Fruit fly (Drosophila melanogaster): ENCODE data around the gene CG31869.

CG31869 gene

DNA sequence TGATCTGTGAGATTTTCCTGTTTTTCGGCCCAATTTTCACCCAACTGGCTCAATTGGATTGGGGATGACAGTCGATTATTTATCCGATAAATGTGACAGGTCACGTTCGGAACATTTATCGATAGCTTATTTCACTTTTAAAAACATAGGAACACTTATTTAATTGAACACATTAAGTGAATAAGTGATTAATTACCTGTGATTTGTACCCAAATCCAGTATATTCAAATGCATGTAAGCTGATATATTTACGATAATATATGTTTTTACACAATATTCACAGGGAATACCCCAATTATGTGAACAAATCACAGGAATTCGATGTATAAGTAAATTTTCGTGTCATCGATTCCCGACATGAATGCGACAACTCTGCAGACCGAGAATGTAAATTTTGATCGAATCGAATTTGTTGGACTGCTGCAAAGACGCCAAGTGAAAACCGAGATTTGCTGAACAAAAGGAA is 68.5 kb downstream of the CG31869 start, which contains the start of the genes EMC3 and Dpy-30L1 (continued):
- TF ChIP-seq Hr51 (GFP tag; optimal IDR thresholded peaks at IDR 0.05) (peak in 1 of 2 experiments; percentile 30), dan (GFP tag; IDR thresholded peaks at IDR 0.05) (no peak), ash1 (GFP tag; optimal IDR thresholded peaks at IDR 0.05) (no peak), CG11093 (GFP tag; IDR thresholded peaks at IDR 0.05) (no peak), NC2α (GFP tag; optimal IDR thresholded peaks at IDR 0.05) (no peak), seq (GFP tag; IDR thresholded peaks at IDR 0.05) (no peak), Sox102F (GFP tag; optimal IDR thresholded peaks at IDR 0.05) (no peak), Optix (GFP tag; IDR thresholded peaks at IDR 0.05) (no peak), CG7357 (GFP tag; IDR thresholded peaks at IDR 0.05) (no peak), BEAF-32 (GFP tag; optimal IDR thresholded peaks at IDR 0.05) (peak; percentile 91), Hmr (GFP tag; optimal IDR thresholded peaks at IDR 0.05) (no peak), Dek (tag; optimal IDR thresholded peaks at IDR 0.05) (peak; percentile 16), Aef1 (GFP tag; IDR thresholded peaks at IDR 0.05) (peak; percentile 36; the same call in 1 of the 3 replicates), cad (GFP tag; optimal IDR thresholded peaks at IDR 0.05) (no peak), bcd (GFP tag; optimal IDR thresholded peaks at IDR 0.05) (no peak), Ptx1 (GFP tag; IDR thresholded peaks at IDR 0.05) (peak; percentile 63), dm (GFP tag; optimal IDR thresholded peaks at IDR 0.05) (peak; percentile 8), CG14860 (GFP tag; IDR thresholded peaks at IDR 0.05; ENCODE audit: partially characterized antibody) (peak; percentile 86), CG9876 (GFP tag; optimal IDR thresholded peaks at IDR 0.05) (peak; percentile 1), CoRest (tag; optimal IDR thresholded peaks at IDR 0.05) (peak; percentile 74), maf-S (GFP tag; optimal IDR thresholded peaks at IDR 0.05) (no peak), ken (GFP tag; IDR thresholded peaks at IDR 0.05) (no peak), Deaf1 (tag; optimal IDR thresholded peaks at IDR 0.05) (no peak), zfh1 (GFP tag; IDR thresholded peaks at IDR 0.05) (0 out of 3 replicates have a peak, but pooled peaks have one; percentile 49), CG18476 (GFP tag; optimal IDR thresholded peaks at IDR 0.05) (no peak), emc (GFP tag; optimal IDR thresholded peaks at IDR 0.05) (no peak), hkb (optimal IDR thresholded peaks at IDR 0.05) (no peak), hkb (GFP tag; IDR thresholded peaks at IDR 0.05) (peak; percentile 57), CG17361 (GFP tag; IDR thresholded peaks at IDR 0.05) (peak; percentile 67), CG12236 (GFP tag; optimal IDR thresholded peaks at IDR 0.05) (no peak), CG12104 (GFP tag; optimal IDR thresholded peaks at IDR 0.05) (no peak), Bdp1 (GFP tag; optimal IDR thresholded peaks at IDR 0.05) (no peak), Lpt (GFP tag; optimal IDR thresholded peaks at IDR 0.05) (no peak), CG8765 (GFP tag; IDR thresholded peaks at IDR 0.05) (no peak), Fer3 (tag; optimal IDR thresholded peaks at IDR 0.05) (peak; percentile 44), pros (GFP tag; optimal IDR thresholded peaks at IDR 0.05) (no peak), HmgZ (tag; optimal IDR thresholded peaks at IDR 0.05) (peak; percentile 64), CG6813 (GFP tag; optimal IDR thresholded peaks at IDR 0.05) (no peak), mam (GFP tag; optimal IDR thresholded peaks at IDR 0.05) (peak; percentile 55), fd96Cb (tag; optimal IDR thresholded peaks at IDR 0.05) (peak; percentile 2), CG13894 (tag; optimal IDR thresholded peaks at IDR 0.05) (no peak), aop (GFP tag; IDR thresholded peaks at IDR 0.05) (no peak), danr (GFP tag; IDR thresholded peaks at IDR 0.05) (no peak), CG43689 (GFP tag; IDR thresholded peaks at IDR 0.05) (no peak), mirr (GFP tag; optimal IDR thresholded peaks at IDR 0.05) (no peak), CG3838 (GFP tag; optimal IDR thresholded peaks at IDR 0.05) (no peak), bab2 (GFP tag; optimal IDR thresholded peaks at IDR 0.05) (peak; percentile 40), ems (GFP tag; optimal IDR thresholded peaks at IDR 0.05) (peak; percentile 25), Jarid2 (GFP tag; optimal IDR thresholded peaks at IDR 0.05) (no peak), sd (tag; optimal IDR thresholded peaks at IDR 0.05) (no peak), CG7372 (GFP tag; IDR thresholded peaks at IDR 0.05) (0 out of 2 replicates have a peak, but pooled peaks have one; percentile 23), Drgx (GFP tag; IDR thresholded peaks at IDR 0.05) (no peak; the same call in 1 of the 2 replicates)
